Fruit fly (Drosophila melanogaster) whole organism, embryonic: ENCODE results near the gene CG31213.

Source experiments
- Adf1 ChIP-seq: fragments of 200-800 bp; sonication (Bioruptor generic); IDR thresholded peaks from 2 replicates; pipeline ENCODE4 v1.3.6; 2022; ENCODE audit warnings: missing biosample characterization, missing genetic modification characterization
- B-H1 ChIP-seq: fragments of 200-800 bp; sonication (Bioruptor generic); IDR thresholded peaks from 3 replicates; pipeline ENCODE4 v1.3.6; 2022; ENCODE audit warnings: missing biosample characterization, missing genetic modification characterization
- CG10321 ChIP-seq: fragments of 200-800 bp; sonication (Bioruptor generic); IDR thresholded peaks from 2 replicates; pipeline ENCODE4 v1.3.6; 2022; ENCODE audit warnings: missing biosample characterization, missing genetic modification characterization
- CG10462 ChIP-seq: fragments of 200-800 bp; sonication (Bioruptor generic); optimal IDR thresholded peaks from 2 replicates; lab custom pipeline; 2016; ENCODE audit warnings: missing biosample characterization, missing genetic modification characterization
- CG10565 ChIP-seq: fragments of 200-800 bp; sonication (Bioruptor generic); optimal IDR thresholded peaks from 3 replicates; lab custom pipeline; 2016; ENCODE audit warnings: missing biosample characterization, mild to moderate bottlenecking, missing genetic modification characterization
- CG10959 ChIP-seq: fragments of 200-800 bp; sonication (Bioruptor generic); IDR thresholded peaks from 2 replicates; pipeline ENCODE4 v1.3.6; 2022; ENCODE audit warnings: missing biosample characterization, missing genetic modification characterization
- CG11085 ChIP-seq: fragments of 200-800 bp; sonication (Bioruptor generic); IDR thresholded peaks from 2 replicates; pipeline ENCODE4 v1.3.6; 2022; ENCODE audit warnings: missing biosample characterization, missing genetic modification characterization
- CG11695 ChIP-seq: fragments of 200-800 bp; sonication (Bioruptor generic); IDR thresholded peaks from 3 replicates; pipeline ENCODE4 v1.3.6; 2022; ENCODE audit warnings: missing biosample characterization, missing genetic modification characterization
- CG12236 ChIP-seq: fragments of 200-800 bp; sonication (Bioruptor generic); optimal IDR thresholded peaks from 2 replicates; lab custom pipeline; 2016; ENCODE audit warnings: missing biosample characterization, missing genetic modification characterization
- CG14441 ChIP-seq: fragments of 200-800 bp; sonication (Bioruptor generic); IDR thresholded peaks from 2 replicates; pipeline ENCODE4 v1.3.6; 2022; ENCODE audit warnings: missing biosample characterization, missing genetic modification characterization
- CG17568 ChIP-seq: fragments of 200-800 bp; sonication (Bioruptor generic); optimal IDR thresholded peaks from 2 replicates; lab custom pipeline; 2018; ENCODE audit warnings: missing biosample characterization, mild to moderate bottlenecking, missing genetic modification characterization, moderate library complexity
- CG18262 ChIP-seq: fragments of 200-800 bp; optimal IDR thresholded peaks from 3 replicates; lab custom pipeline; 2019; ENCODE audit warnings: missing biosample characterization, mild to moderate bottlenecking, missing genetic modification characterization, moderate library complexity
- CG31365 ChIP-seq: fragments of 200-800 bp; sonication (Bioruptor generic); optimal IDR thresholded peaks from 2 replicates; lab custom pipeline; 2018; ENCODE audit warnings: missing biosample characterization, mild to moderate bottlenecking, missing genetic modification characterization
- CG34224 ChIP-seq: fragments of 200-800 bp; sonication (Bioruptor generic); IDR thresholded peaks from 3 replicates; pipeline ENCODE4 v1.3.6; 2022; ENCODE audit warnings: missing biosample characterization, missing genetic modification characterization; ENCODE audit not compliant: partially characterized antibody
- CG4282 ChIP-seq: fragments of 200-800 bp; sonication (Bioruptor generic); optimal IDR thresholded peaks from 2 replicates; lab custom pipeline; 2016; ENCODE audit warnings: missing biosample characterization, missing genetic modification characterization
- CG7372 ChIP-seq: fragments of 200-800 bp; sonication (Bioruptor generic); IDR thresholded peaks from 2 replicates; pipeline ENCODE4 v1.3.6; 2022; ENCODE audit warnings: missing biosample characterization, missing genetic modification characterization
- CG8388 ChIP-seq: fragments of 200-800 bp; sonication (Bioruptor generic); optimal IDR thresholded peaks from 2 replicates; lab custom pipeline; 2019; ENCODE audit warnings: missing biosample characterization, mild to moderate bottlenecking, missing genetic modification characterization, moderate library complexity
- CG9727 ChIP-seq: fragments of 200-800 bp; sonication (Bioruptor generic); optimal IDR thresholded peaks from 3 replicates; lab custom pipeline; 2017; ENCODE audit warnings: missing biosample characterization, mild to moderate bottlenecking, missing genetic modification characterization
- CG9876 ChIP-seq: fragments of 200-800 bp; sonication (Bioruptor generic); optimal IDR thresholded peaks from 2 replicates; lab custom pipeline; 2016; ENCODE audit warnings: missing biosample characterization, missing genetic modification characterization
- CHES-1-like ChIP-seq: fragments of 200-800 bp; sonication (Bioruptor generic); optimal IDR thresholded peaks from 2 replicates; lab custom pipeline; 2016; ENCODE audit warnings: missing biosample characterization, missing genetic modification characterization
- Drgx ChIP-seq: fragments of 200-800 bp; sonication (Bioruptor generic); IDR thresholded peaks from 2 replicates; pipeline ENCODE4 v1.3.6; 2022; ENCODE audit warnings: missing biosample characterization, missing genetic modification characterization
- Hr78 ChIP-seq, 2 experiments: fragments of 200-800 bp in 1 of 2; fragments of >200 bp in 1 of 2; sonication (Bioruptor generic) in 1 of 2; optimal IDR thresholded peaks; 2 replicates each; lab custom pipeline; 2017 to 2019; ENCODE audit warnings: missing biosample characterization in 2 of 2, missing genetic modification characterization in 2 of 2, mild to moderate bottlenecking in 1 of 2, moderate library complexity in 1 of 2
- MESR4 ChIP-seq: fragments of 200-800 bp; sonication (Bioruptor generic); optimal IDR thresholded peaks from 2 replicates; lab custom pipeline; 2018; ENCODE audit warnings: missing biosample characterization, mild to moderate bottlenecking, missing genetic modification characterization, moderate library complexity
- Mad ChIP-seq: fragments of 200-800 bp; sonication (Bioruptor generic); optimal IDR thresholded peaks from 2 replicates; lab custom pipeline; 2016; ENCODE audit warnings: missing biosample characterization, missing genetic modification characterization
- Max ChIP-seq: fragments of 200-800 bp; sonication (Bioruptor generic); optimal IDR thresholded peaks from 2 replicates; lab custom pipeline; 2016; ENCODE audit warnings: missing biosample characterization, mild to moderate bottlenecking, missing genetic modification characterization
- NC2α ChIP-seq: fragments of 200-800 bp; sonication (Bioruptor generic); optimal IDR thresholded peaks from 2 replicates; lab custom pipeline; 2016; ENCODE audit warnings: missing biosample characterization, missing genetic modification characterization
- Nf-YB ChIP-seq: fragments of 200-800 bp; sonication (Bioruptor generic); optimal IDR thresholded peaks from 3 replicates; lab custom pipeline; 2019; ENCODE audit warnings: missing biosample characterization, mild to moderate bottlenecking, missing genetic modification characterization, moderate library complexity
- NfI ChIP-seq: fragments of 200-800 bp; sonication (Bioruptor generic); optimal IDR thresholded peaks from 3 replicates; lab custom pipeline; 2018; ENCODE audit warnings: missing biosample characterization, mild to moderate bottlenecking, missing genetic modification characterization, moderate library complexity
- Spps ChIP-seq: fragments of 200-800 bp; sonication (Bioruptor generic); optimal IDR thresholded peaks from 2 replicates; lab custom pipeline; 2018; ENCODE audit warnings: missing biosample characterization, mild to moderate bottlenecking, missing genetic modification characterization
- ap ChIP-seq: fragments of 200-800 bp; sonication (Bioruptor generic); IDR thresholded peaks from 2 replicates; pipeline ENCODE4 v1.3.6; 2022; ENCODE audit warnings: missing biosample characterization, missing genetic modification characterization
- az2 ChIP-seq: fragments of 200-800 bp; sonication (Bioruptor generic); optimal IDR thresholded peaks from 3 replicates; lab custom pipeline; 2016; ENCODE audit warnings: missing biosample characterization, missing genetic modification characterization
- cg ChIP-seq: fragments of 200-800 bp; sonication (Bioruptor generic); optimal IDR thresholded peaks from 3 replicates; lab custom pipeline; 2019; ENCODE audit warnings: missing biosample characterization, mild to moderate bottlenecking, missing genetic modification characterization, moderate library complexity
- esg ChIP-seq: fragments of 200-800 bp; sonication (Bioruptor generic); conservative IDR thresholded peaks from 2 replicates; pipeline ENCODE4 v1.3.6; 2022; ENCODE audit warnings: missing biosample characterization, missing genetic modification characterization
- fd96Cb ChIP-seq: fragments of 200-800 bp; sonication (Bioruptor generic); optimal IDR thresholded peaks from 2 replicates; lab custom pipeline; 2018; ENCODE audit warnings: missing biosample characterization, mild to moderate bottlenecking, missing genetic modification characterization, moderate library complexity
- grn ChIP-seq: fragments of 200-800 bp; sonication (Bioruptor generic); optimal IDR thresholded peaks from 3 replicates; lab custom pipeline; 2017; ENCODE audit warnings: missing biosample characterization, missing genetic modification characterization
- hb ChIP-seq: fragments of 200-800 bp; sonication (Bioruptor generic); IDR thresholded peaks from 3 replicates; pipeline ENCODE4 v1.3.6; 2022; ENCODE audit warnings: missing biosample characterization, missing genetic modification characterization; ENCODE audit not compliant: partially characterized antibody
- jumu ChIP-seq: fragments of 200-800 bp; sonication (Bioruptor generic); optimal IDR thresholded peaks from 3 replicates; lab custom pipeline; 2016; ENCODE audit warnings: missing biosample characterization, missing genetic modification characterization
- kah ChIP-seq: fragments of 200-800 bp; sonication (Bioruptor generic); optimal IDR thresholded peaks from 2 replicates; lab custom pipeline; 2018; ENCODE audit warnings: missing biosample characterization, mild to moderate bottlenecking, missing genetic modification characterization
- lab ChIP-seq: fragments of 200-800 bp; sonication (Bioruptor generic); optimal IDR thresholded peaks from 3 replicates; lab custom pipeline; 2017; ENCODE audit warnings: missing biosample characterization, missing genetic modification characterization, mild to moderate bottlenecking, moderate library complexity, missing genetic modification reagents
- lilli ChIP-seq: fragments of 200-800 bp; sonication (Bioruptor generic); optimal IDR thresholded peaks from 3 replicates; lab custom pipeline; 2016; ENCODE audit warnings: missing biosample characterization, missing genetic modification characterization
- mam ChIP-seq: fragments of 200-800 bp; sonication (Bioruptor generic); optimal IDR thresholded peaks from 3 replicates; lab custom pipeline; 2016; ENCODE audit warnings: missing biosample characterization, missing genetic modification characterization
- peb ChIP-seq: fragments of 200-800 bp; sonication (Bioruptor generic); IDR thresholded peaks from 2 replicates; pipeline ENCODE4 v1.3.6; 2022; ENCODE audit warnings: missing biosample characterization, missing genetic modification characterization
- prd ChIP-seq, 3 experiments: fragments of >200 bp in 2 of 3; fragments of 200-800 bp in 1 of 3; sonication (Bioruptor generic) in 1 of 3; optimal IDR thresholded peaks in 2 of 3; IDR thresholded peaks in 1 of 3; 2 replicates in 2 of 3; 3 replicates in 1 of 3; pipeline versions ENCODE4 v1.3.6 to Lab custom; 2017 to 2022; ENCODE audit warnings: missing biosample characterization in 1 of 3, missing genetic modification characterization in 1 of 3
- ranshi ChIP-seq: fragments of 200-800 bp; sonication (Bioruptor generic); IDR thresholded peaks from 2 replicates; pipeline ENCODE4 v1.3.6; 2022; ENCODE audit warnings: missing biosample characterization, missing genetic modification characterization
- so ChIP-seq: fragments of 200-800 bp; sonication (Bioruptor generic); IDR thresholded peaks from 3 replicates; pipeline ENCODE4 v1.3.6; 2022; ENCODE audit warnings: missing biosample characterization, missing genetic modification characterization
- tio ChIP-seq: fragments of 200-800 bp; sonication (Bioruptor generic); optimal IDR thresholded peaks from 2 replicates; lab custom pipeline; 2017; ENCODE audit warnings: missing biosample characterization, missing genetic modification characterization, inconsistent platforms
- tll ChIP-seq, 2 experiments: fragments of 200-800 bp in 1 of 2; fragments of >200 bp in 1 of 2; sonication (Bioruptor generic) in 1 of 2; optimal IDR thresholded peaks; 2 replicates each; lab custom pipeline; 2017 to 2019; ENCODE audit warnings: missing biosample characterization in 2 of 2, missing genetic modification characterization in 2 of 2, mild to moderate bottlenecking in 1 of 2, moderate library complexity in 1 of 2
- ttk ChIP-seq: fragments of 200-800 bp; sonication (Bioruptor generic); IDR thresholded peaks from 2 replicates; pipeline ENCODE4 v2.1.2; 2022; ENCODE audit warnings: missing biosample characterization, missing genetic modification characterization
- twi ChIP-seq: fragments of 200-800 bp; optimal IDR thresholded peaks from 2 replicates; lab custom pipeline; 2019; ENCODE audit warnings: missing biosample characterization, mild to moderate bottlenecking, missing genetic modification characterization, moderate library complexity
- zen ChIP-seq: fragments of 200-800 bp; sonication (Bioruptor generic); optimal IDR thresholded peaks from 3 replicates; lab custom pipeline; 2018; ENCODE audit warnings: missing biosample characterization, mild to moderate bottlenecking, missing genetic modification characterization, moderate library complexity

The CG31213 gene

dm6 chr3R:19998418-19998817 lies 25.7 kb downstream of the CG31213 start (continued):
- no peak for TF ChIP-seq prd (optimal IDR thresholded peaks at IDR 0.05; lab: Kevin White, UChicago)
- peak; percentile 89 for TF ChIP-seq prd (GFP tag; IDR thresholded peaks at IDR 0.05; lab: Robert Waterston, UW)
- TF ChIP-seq CG17568 (GFP tag; lab: Kevin White, UChicago), result peak; percentile 60
- TF ChIP-seq CG7372 (GFP tag; lab: Robert Waterston, UW), result peak; percentile 47; the same call in 1 of the 2 replicates
- TF ChIP-seq CG11695, result 0 out of 3 replicates have a peak, but pooled peaks have one; percentile 12
- peak; percentile 83 for TF ChIP-seq CG10959 (GFP tag; lab: Robert Waterston, UW)
- peak; percentile 7 for TF ChIP-seq CG4282 (GFP tag; lab: Kevin White, UChicago)
- TF ChIP-seq lilli (GFP tag; lab: Kevin White, UChicago), result peak; percentile 61
- peak; percentile 49 for TF ChIP-seq NC2α (GFP tag; lab: Kevin White, UChicago)
- peak; percentile 64 for TF ChIP-seq CG12236 (GFP tag; lab: Kevin White, UChicago)
- TF ChIP-seq Mad (GFP tag; lab: Kevin White, UChicago), result peak; percentile 32
- TF ChIP-seq CG34224 (GFP tag; lab: Robert Waterston, UW), result no peak
- TF ChIP-seq peb (GFP tag; lab: Robert Waterston, UW), result peak; percentile 37; the same call in 1 of the 2 replicates
- peak; percentile 71 for TF ChIP-seq CG8388 (GFP tag; lab: Kevin White, UChicago)
- TF ChIP-seq az2, result peak; percentile 84
- TF ChIP-seq MESR4 (GFP tag; lab: Kevin White, UChicago), result no peak
- TF ChIP-seq CG9876 (GFP tag; lab: Kevin White, UChicago), result peak; percentile 64
- peak; percentile 69 for TF ChIP-seq esg
- TF ChIP-seq ranshi (GFP tag; lab: Robert Waterston, UW), result peak; percentile 70; the same call in 1 of the 2 replicates
- no peak for TF ChIP-seq grn
- TF ChIP-seq ttk, result peak; percentile 78
- TF ChIP-seq kah (GFP tag; lab: Kevin White, UChicago), result peak; percentile 22
- TF ChIP-seq Adf1 (GFP tag; lab: Robert Waterston, UW), result no peak
- TF ChIP-seq jumu (GFP tag; lab: Kevin White, UChicago), result peak; percentile 81
- peak; percentile 75 for TF ChIP-seq lab (GFP tag; lab: Kevin White, UChicago)
- TF ChIP-seq CG11085 (GFP tag; lab: Robert Waterston, UW), result no peak; the same call in 1 of the 2 replicates
- no peak for TF ChIP-seq CG10565
- peak; percentile 50 for TF ChIP-seq tio (GFP tag; lab: Kevin White, UChicago)
- TF ChIP-seq cg, result no peak
- peak; percentile 71 for TF ChIP-seq CHES-1-like (GFP tag; lab: Kevin White, UChicago)
- peak; percentile 74 for TF ChIP-seq so
- TF ChIP-seq CG9727 (GFP tag; lab: Kevin White, UChicago), result peak; percentile 51
- peak; percentile 47; the same call in 1 of the 2 replicates for TF ChIP-seq CG14441 (GFP tag; lab: Robert Waterston, UW)
- TF ChIP-seq Drgx (GFP tag; lab: Robert Waterston, UW), result peak; percentile 72
- peak; percentile 83 for TF ChIP-seq CG18262 (tag; lab: Kevin White, UChicago)
- peak; percentile 62 for TF ChIP-seq mam (GFP tag; lab: Kevin White, UChicago)
- peak; percentile 57 for TF ChIP-seq zen
- TF ChIP-seq CG10462 (GFP tag; lab: Kevin White, UChicago), result peak; percentile 66
- peak; percentile 75 for TF ChIP-seq Spps
- peak in 1 of 2 experiments; percentile 40 for TF ChIP-seq Hr78 (GFP tag; optimal IDR thresholded peaks at IDR 0.05; lab: Kevin White, UChicago)
- peak; percentile 62 for TF ChIP-seq ap (GFP tag; lab: Robert Waterston, UW)
- peak; percentile 29; the same call in 1 of the 2 replicates for TF ChIP-seq CG10321 (GFP tag; lab: Robert Waterston, UW)
- TF ChIP-seq twi (tag; lab: Kevin White, UChicago), result peak; percentile 14
- TF ChIP-seq tll (GFP tag; optimal IDR thresholded peaks at IDR 0.05; lab: Kevin White, UChicago), result no peak
- peak; percentile 39 for TF ChIP-seq Nf-YB
- TF ChIP-seq CG31365 (tag; lab: Kevin White, UChicago), result no peak
- TF ChIP-seq hb (GFP tag; lab: Robert Waterston, UW), result no peak
- TF ChIP-seq fd96Cb (tag; lab: Kevin White, UChicago), result peak; percentile 86
- TF ChIP-seq NfI (GFP tag; lab: Kevin White, UChicago), result peak; percentile 62
- TF ChIP-seq B-H1 (GFP tag; lab: Robert Waterston, UW), result peak; percentile 66
- TF ChIP-seq Max (GFP tag; lab: Kevin White, UChicago), result peak; percentile 33
